Worm (Caenorhabditis elegans) whole organism, young adult: ENCODE data around the gene agmo-1.

Source experiments
- T26A5.8 ChIP-seq: sonication (generic microtip); optimal IDR thresholded peaks from 2 replicates; lab custom pipeline; 2016; ENCODE audit warnings: missing genetic modification characterization, missing compliant biosample characterization
- lag-1 ChIP-seq: fragments of 200-800 bp; sonication (Bioruptor generic); IDR thresholded peaks from 2 replicates; pipeline ENCODE4 v1.3.6; 2022; ENCODE audit warnings: missing genetic modification reagents, missing genetic modification characterization, missing compliant biosample characterization
- lir-1 ChIP-seq: fragments of 200-800 bp; sonication (Bioruptor generic); conservative IDR thresholded peaks from 2 replicates; pipeline ENCODE4 v1.3.6; 2022; ENCODE audit warnings: missing genetic modification reagents, missing genetic modification characterization, missing compliant biosample characterization
- mes-4 ChIP-seq: sonication (generic microtip); optimal IDR thresholded peaks from 2 replicates; lab custom pipeline; 2016; ENCODE audit warnings: missing genotype, missing genetic modification characterization, missing compliant biosample characterization
- ztf-25 ChIP-seq: fragments of 200-800 bp; sonication (Bioruptor generic); IDR thresholded peaks from 2 replicates; pipeline ENCODE4 v1.3.6; 2022; ENCODE audit warnings: missing genetic modification reagents, missing genetic modification characterization, missing compliant biosample characterization

DNA sequence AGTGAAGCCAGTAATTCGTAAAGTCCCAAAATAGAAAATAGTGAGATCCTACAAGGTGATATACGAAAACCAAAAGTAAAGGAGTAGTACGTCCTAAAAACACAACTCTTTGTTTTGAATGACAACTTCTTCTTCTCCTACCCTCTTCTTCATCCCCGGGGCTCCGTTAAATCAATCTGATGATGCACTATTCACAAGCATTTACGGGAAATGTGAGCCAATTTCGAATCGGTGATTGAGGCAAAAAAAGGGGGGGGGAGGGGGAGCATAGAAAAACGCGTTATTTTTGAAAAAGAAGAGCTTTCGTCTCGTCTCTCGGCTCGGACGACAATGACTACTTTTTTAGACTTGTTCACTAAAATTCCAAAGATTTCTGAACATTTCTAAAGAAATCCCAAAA is 14.5 kb downstream of the agmo-1 start:
- no peak for TF ChIP-seq mes-4 (tag; lab: Kevin White, UChicago)
- TF ChIP-seq ztf-25 (GFP tag; lab: Robert Waterston, UW) = no peak
- no peak for TF ChIP-seq T26A5.8 (tag; lab: Kevin White, UChicago)
- TF ChIP-seq lir-1 = no peak
- no peak for TF ChIP-seq lag-1 (GFP tag; lab: Robert Waterston, UW)
